Worm (Caenorhabditis elegans): ENCODE data around the gene C03B1.2.

The C03B1.2 gene

ce11 chrX:6369717-6370116 lies at the start of gene C03B1.2:
C03B1.2 (plus strand) TSS chrX:6370017.
- no peak for TF ChIP-seq ceh-48 (tag; optimal IDR thresholded peaks at IDR 0.05)
- TF ChIP-seq pax-1 (tag; optimal IDR thresholded peaks at IDR 0.05), result no peak
- TF ChIP-seq ceh-34 (tag; optimal IDR thresholded peaks at IDR 0.05), result no peak
- no peak for TF ChIP-seq eyg-1 (tag; optimal IDR thresholded peaks at IDR 0.05)
- no peak for TF ChIP-seq hlh-30 (tag; optimal IDR thresholded peaks at IDR 0.05; ENCODE audit: insufficient read depth)
- TF ChIP-seq K02D7.2 (tag; optimal IDR thresholded peaks at IDR 0.05), result no peak
- TF ChIP-seq fax-1 (tag; optimal IDR thresholded peaks at IDR 0.05), result no peak
- TF ChIP-seq zip-5 (tag; optimal IDR thresholded peaks at IDR 0.05), result no peak
- no peak for TF ChIP-seq unc-86 (tag; optimal IDR thresholded peaks at IDR 0.05)
- no peak for TF ChIP-seq ceh-45 (GFP tag; IDR thresholded peaks at IDR 0.05)
- no peak for TF ChIP-seq dve-1 (tag; optimal IDR thresholded peaks at IDR 0.05)
- no peak for TF ChIP-seq ceh-22 (tag; optimal IDR thresholded peaks at IDR 0.05)
- no peak for TF ChIP-seq ceh-6 (GFP tag; optimal IDR thresholded peaks at IDR 0.05)
- TF ChIP-seq ztf-16 (tag; optimal IDR thresholded peaks at IDR 0.05), result no peak
- no peak for TF ChIP-seq tbx-7 (tag; optimal IDR thresholded peaks at IDR 0.05)
- no peak for TF ChIP-seq pros-1 (tag; optimal IDR thresholded peaks at IDR 0.05)

DNA sequence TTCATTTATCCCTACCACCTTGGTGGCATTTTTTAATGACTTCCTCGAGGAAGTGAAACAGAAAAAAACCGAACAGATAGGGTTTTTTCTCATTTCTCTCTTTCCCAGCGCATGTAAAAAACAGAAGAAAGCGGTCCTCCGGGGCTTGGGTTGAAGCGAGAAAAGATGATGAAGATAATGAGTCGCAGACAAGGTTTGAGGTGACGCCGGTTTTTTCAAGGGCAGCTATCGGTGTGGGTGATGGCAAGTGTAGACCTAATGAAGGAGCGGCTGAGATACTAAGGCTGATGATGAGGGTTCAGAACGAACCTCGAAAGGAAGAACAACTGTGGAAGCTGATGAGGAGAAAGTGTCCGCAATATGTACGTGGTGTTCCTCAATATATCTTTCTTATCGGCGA lies 48.9 kb upstream of the C03B1.2 start:
- TF ChIP-seq dve-1 (tag; optimal IDR thresholded peaks at IDR 0.05), result no peak
- TF ChIP-seq ceh-18 (tag; optimal IDR thresholded peaks at IDR 0.05), result no peak
- no peak for TF ChIP-seq ceh-45 (GFP tag; IDR thresholded peaks at IDR 0.05)
- no peak for TF ChIP-seq K09A11.1 (tag; optimal IDR thresholded peaks at IDR 0.05; ENCODE audit: insufficient read depth)
- TF ChIP-seq elt-4 (tag; optimal IDR thresholded peaks at IDR 0.05), result no peak

DNA sequence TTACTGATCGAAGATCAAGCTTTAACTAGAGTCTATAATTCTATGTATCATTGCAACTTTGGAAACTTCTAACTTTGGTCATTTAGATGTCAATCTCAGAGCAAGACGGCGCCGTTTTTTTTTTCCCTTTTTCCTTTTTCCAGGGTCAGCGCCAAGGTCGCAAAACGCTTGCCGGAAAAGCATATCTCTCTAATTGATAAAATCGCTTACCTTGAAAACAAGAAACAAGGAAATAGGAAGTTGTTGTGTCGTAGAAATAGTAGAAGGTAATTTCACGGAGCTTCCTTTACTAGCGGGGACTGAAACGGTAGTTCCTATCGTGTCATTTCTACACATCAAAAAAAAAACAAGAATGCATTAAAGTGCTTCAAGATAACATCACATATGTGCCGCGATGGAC lies 48.4 kb upstream of the C03B1.2 start:
- no peak for TF ChIP-seq ama-1 (optimal IDR thresholded peaks at IDR 0.05)
- TF ChIP-seq fkh-10 (GFP tag; optimal IDR thresholded peaks at IDR 0.05), result no peak
- no peak for TF ChIP-seq sox-4 (tag; optimal IDR thresholded peaks at IDR 0.05)

- TF ChIP-seq unc-55 (GFP tag; optimal IDR thresholded peaks at IDR 0.05), result no peak
- no peak for TF ChIP-seq pax-1 (tag; optimal IDR thresholded peaks at IDR 0.05)
- TF ChIP-seq F13H6.1 (tag; optimal IDR thresholded peaks at IDR 0.05), result no peak
- no peak for TF ChIP-seq madf-2 (tag; optimal IDR thresholded peaks at IDR 0.05)
- TF ChIP-seq gmeb-2 (tag; optimal IDR thresholded peaks at IDR 0.05), result no peak
- no peak for TF ChIP-seq sox-2 (GFP tag; IDR thresholded peaks at IDR 0.05)
- no peak for TF ChIP-seq nhr-11 (tag; optimal IDR thresholded peaks at IDR 0.05)
- TF ChIP-seq ceh-31 (tag; optimal IDR thresholded peaks at IDR 0.05), result no peak
- TF ChIP-seq sox-4 (tag; optimal IDR thresholded peaks at IDR 0.05), result no peak
- TF ChIP-seq ahr-1 (tag; optimal IDR thresholded peaks at IDR 0.05), result no peak
- no peak for TF ChIP-seq ceh-30 (tag; optimal IDR thresholded peaks at IDR 0.05)
- TF ChIP-seq ceh-9 (tag; optimal IDR thresholded peaks at IDR 0.05), result no peak
- TF ChIP-seq ceh-2 (tag; optimal IDR thresholded peaks at IDR 0.05), result no peak
Observed at ce11 chrX:6323129-6323528, 46.7 kb upstream of the C03B1.2 start, which contains the start of gene col-167. col-167 (plus strand) TSS chrX:6323488.

ce11 chrX:6326088-6326487 lies 43.7 kb upstream of the C03B1.2 start, which contains the start of gene col-168:
col-168 (plus strand) TSS chrX:6326388.
- no peak for TF ChIP-seq nfya-1 (tag; optimal IDR thresholded peaks at IDR 0.05)
- TF ChIP-seq hlh-30 (tag; optimal IDR thresholded peaks at IDR 0.05; ENCODE audit: insufficient read depth), result no peak
- TF ChIP-seq fkh-10 (GFP tag; optimal IDR thresholded peaks at IDR 0.05), result no peak
- TF ChIP-seq gmeb-2 (tag; optimal IDR thresholded peaks at IDR 0.05), result no peak

- TF ChIP-seq gmeb-2 (tag; optimal IDR thresholded peaks at IDR 0.05), result no peak
Observed at ce11 chrX:6328860-6329259, 41.0 kb upstream of the C03B1.2 start, which contains the start of gene col-169. col-169 (plus strand) TSS chrX:6329160.
